Fruit fly (Drosophila melanogaster) whole organism, embryonic: Measurements from ENCODE around the gene vito.

ENCODE experiments used
- ATbp ChIP-seq: fragments of 200-800 bp; sonication (Bioruptor generic); optimal IDR thresholded peaks from 2 replicates; lab custom pipeline; 2017; ENCODE audit warnings: missing biosample characterization, mild to moderate bottlenecking, missing genetic modification characterization, missing genetic modification reagents
- Ada2b ChIP-seq: fragments of 200-800 bp; sonication (Bioruptor generic); IDR thresholded peaks from 2 replicates; pipeline ENCODE4 v1.3.6; 2022; ENCODE audit warnings: missing biosample characterization, missing genetic modification characterization
- Adf1 ChIP-seq: fragments of 200-800 bp; sonication (Bioruptor generic); IDR thresholded peaks from 2 replicates; pipeline ENCODE4 v1.3.6; 2022; ENCODE audit warnings: missing biosample characterization, missing genetic modification characterization
- CG10431 ChIP-seq: fragments of 200-800 bp; sonication (Bioruptor generic); optimal IDR thresholded peaks from 3 replicates; lab custom pipeline; 2018; ENCODE audit warnings: missing biosample characterization, mild to moderate bottlenecking, missing genetic modification characterization
- CG10462 ChIP-seq: fragments of 200-800 bp; sonication (Bioruptor generic); optimal IDR thresholded peaks from 2 replicates; lab custom pipeline; 2016; ENCODE audit warnings: missing biosample characterization, missing genetic modification characterization
- CG12299 ChIP-seq: fragments of 200-800 bp; sonication (Bioruptor generic); optimal IDR thresholded peaks from 2 replicates; lab custom pipeline; 2018; ENCODE audit warnings: missing biosample characterization, mild to moderate bottlenecking, missing genetic modification characterization
- CG14050 ChIP-seq: fragments of 200-800 bp; sonication (Bioruptor generic); IDR thresholded peaks from 3 replicates; pipeline ENCODE4 v1.3.6; 2022; ENCODE audit warnings: missing biosample characterization, missing genetic modification characterization
- CG16813 ChIP-seq: fragments of 200-800 bp; sonication (Bioruptor generic); IDR thresholded peaks from 3 replicates; pipeline ENCODE4 v1.3.6; 2022; ENCODE audit warnings: missing biosample characterization, missing genetic modification characterization; ENCODE audit not compliant: partially characterized antibody
- CG17361 ChIP-seq: fragments of 200-800 bp; sonication (Bioruptor generic); IDR thresholded peaks from 3 replicates; pipeline ENCODE4 v1.3.6; 2022; ENCODE audit warnings: missing biosample characterization, missing genetic modification characterization
- CG18599 ChIP-seq: fragments of 200-800 bp; sonication (Bioruptor generic); optimal IDR thresholded peaks from 3 replicates; lab custom pipeline; 2017; ENCODE audit warnings: missing biosample characterization, missing genetic modification characterization, mild to moderate bottlenecking, moderate library complexity, missing genetic modification reagents
- CG3726 ChIP-seq: fragments of 200-800 bp; sonication (Bioruptor generic); IDR thresholded peaks from 3 replicates; pipeline ENCODE4, ENCODE4 v1.3.6; 2022; ENCODE audit warnings: missing biosample characterization, missing genetic modification characterization
- CG3838 ChIP-seq: fragments of 200-800 bp; sonication (Bioruptor generic); optimal IDR thresholded peaks from 3 replicates; lab custom pipeline; 2016; ENCODE audit warnings: missing biosample characterization, missing genetic modification characterization
- CG42726 ChIP-seq: fragments of 200-800 bp; sonication (Bioruptor generic); IDR thresholded peaks from 2 replicates; pipeline ENCODE4 v1.3.6; 2022; ENCODE audit warnings: missing biosample characterization, missing genetic modification characterization; ENCODE audit not compliant: partially characterized antibody
- CG4282 ChIP-seq: fragments of 200-800 bp; sonication (Bioruptor generic); optimal IDR thresholded peaks from 2 replicates; lab custom pipeline; 2016; ENCODE audit warnings: missing biosample characterization, missing genetic modification characterization
- CG4404 ChIP-seq: fragments of 200-800 bp; sonication (Bioruptor generic); IDR thresholded peaks from 2 replicates; pipeline ENCODE4 v1.3.6; 2022; ENCODE audit warnings: missing biosample characterization, missing genetic modification characterization
- CG4730 ChIP-seq: fragments of 200-800 bp; sonication (Bioruptor generic); IDR thresholded peaks from 2 replicates; pipeline ENCODE4 v1.3.6; 2022; ENCODE audit warnings: missing biosample characterization, missing genetic modification characterization
- CG6175 ChIP-seq: fragments of 200-800 bp; sonication (Bioruptor generic); IDR thresholded peaks from 3 replicates; pipeline ENCODE4 v1.3.6; 2022; ENCODE audit warnings: missing biosample characterization, missing genetic modification characterization
- CG6683 ChIP-seq: fragments of 200-800 bp; sonication (Bioruptor generic); optimal IDR thresholded peaks from 2 replicates; lab custom pipeline; 2017; ENCODE audit warnings: missing biosample characterization, mild to moderate bottlenecking, missing genetic modification characterization, missing genetic modification reagents
- CG7556 ChIP-seq: fragments of 200-800 bp; sonication (Bioruptor generic); optimal IDR thresholded peaks from 2 replicates; lab custom pipeline; 2017; ENCODE audit warnings: missing biosample characterization, mild to moderate bottlenecking, missing genetic modification characterization
- CG8765 ChIP-seq: fragments of 200-800 bp; sonication (Bioruptor generic); IDR thresholded peaks from 2 replicates; pipeline ENCODE4 v1.3.6; 2022; ENCODE audit warnings: missing biosample characterization, missing genetic modification characterization
- CkIIα-i1 ChIP-seq: fragments of 200-800 bp; sonication (Bioruptor generic); IDR thresholded peaks from 2 replicates; pipeline ENCODE4 v1.3.6; 2022; ENCODE audit warnings: missing biosample characterization, missing genetic modification characterization
- CrebB ChIP-seq: fragments of 200-800 bp; sonication (Bioruptor generic); optimal IDR thresholded peaks from 3 replicates; lab custom pipeline; 2018; ENCODE audit warnings: missing biosample characterization, mild to moderate bottlenecking, missing genetic modification characterization
- Eip74EF ChIP-seq, 2 experiments: fragments of 200-800 bp in 1 of 2; fragments of >200 bp in 1 of 2; sonication (Bioruptor generic) in 1 of 2; optimal IDR thresholded peaks; 2 replicates each; lab custom pipeline; 2017 to 2019; ENCODE audit warnings: missing biosample characterization in 2 of 2, missing genetic modification characterization in 2 of 2, mild to moderate bottlenecking in 1 of 2, moderate library complexity in 1 of 2
- Ets65A ChIP-seq: fragments of 200-800 bp; sonication (Bioruptor generic); peaks from one replicate; lab custom pipeline; 2016; ENCODE audit warnings: missing biosample characterization, missing genetic modification characterization
- Fer2 ChIP-seq: fragments of 200-800 bp; sonication (Bioruptor generic); optimal IDR thresholded peaks from 2 replicates; lab custom pipeline; 2018; ENCODE audit warnings: missing biosample characterization, mild to moderate bottlenecking, missing genetic modification characterization, moderate library complexity
- HHEX ChIP-seq: fragments of 200-800 bp; sonication (Bioruptor generic); optimal IDR thresholded peaks from 3 replicates; lab custom pipeline; 2017; ENCODE audit warnings: missing biosample characterization, mild to moderate bottlenecking, missing genetic modification characterization, missing genetic modification reagents
- Hsf ChIP-seq: fragments of 200-800 bp; sonication (Bioruptor generic); optimal IDR thresholded peaks from 3 replicates; lab custom pipeline; 2016; ENCODE audit warnings: missing biosample characterization, missing genetic modification characterization
- Meics ChIP-seq: fragments of 200-800 bp; sonication (Bioruptor generic); optimal IDR thresholded peaks from 2 replicates; lab custom pipeline; 2017; ENCODE audit warnings: missing biosample characterization, mild to moderate bottlenecking, missing genetic modification characterization
- NFAT ChIP-seq: fragments of 200-800 bp; sonication (Bioruptor generic); IDR thresholded peaks from 2 replicates; pipeline ENCODE4 v1.3.6; 2022; ENCODE audit warnings: missing biosample characterization, missing genetic modification characterization
- Oaz ChIP-seq: fragments of 200-800 bp; sonication (Bioruptor generic); IDR thresholded peaks from 2 replicates; pipeline ENCODE4 v1.3.6; 2022; ENCODE audit warnings: missing biosample characterization, missing genetic modification characterization
- Rx ChIP-seq: fragments of 200-800 bp; sonication (Bioruptor generic); IDR thresholded peaks from 2 replicates; pipeline ENCODE4 v1.3.6; 2022; ENCODE audit warnings: missing biosample characterization, missing genetic modification characterization
- Six4 ChIP-seq: fragments of 200-800 bp; sonication (Bioruptor generic); optimal IDR thresholded peaks from 2 replicates; lab custom pipeline; 2016; ENCODE audit warnings: missing biosample characterization, missing genetic modification characterization
- YL-1 ChIP-seq: fragments of 200-800 bp; sonication (Bioruptor generic); optimal IDR thresholded peaks from 3 replicates; lab custom pipeline; 2017; ENCODE audit warnings: missing biosample characterization, mild to moderate bottlenecking, missing genetic modification characterization
- bsh ChIP-seq, 2 experiments: fragments of 200-800 bp; sonication (Bioruptor generic); optimal IDR thresholded peaks; 2 replicates each; lab custom pipeline; 2017 to 2018; ENCODE audit warnings: mild to moderate bottlenecking in 2 of 2, missing biosample characterization in 2 of 2, missing genetic modification characterization in 2 of 2, moderate library complexity in 1 of 2
- cato ChIP-seq: fragments of 200-800 bp; sonication (Bioruptor generic); optimal IDR thresholded peaks from 2 replicates; lab custom pipeline; 2016; ENCODE audit warnings: missing biosample characterization, missing genetic modification characterization, borderline replicate concordance
- dm ChIP-seq: fragments of 200-800 bp; sonication (Bioruptor generic); optimal IDR thresholded peaks from 3 replicates; lab custom pipeline; 2016; ENCODE audit warnings: missing biosample characterization, missing genetic modification characterization
- h ChIP-seq: fragments of >200 bp; optimal IDR thresholded peaks from 2 replicates; lab custom pipeline; 2017
- her ChIP-seq: fragments of 200-800 bp; sonication (Bioruptor generic); optimal IDR thresholded peaks from 2 replicates; lab custom pipeline; 2016; ENCODE audit warnings: missing biosample characterization, missing genetic modification characterization
- kay ChIP-seq: fragments of 200-800 bp; sonication (Bioruptor generic); optimal IDR thresholded peaks from 2 replicates; lab custom pipeline; 2016; ENCODE audit warnings: missing biosample characterization, missing genetic modification characterization
- mld ChIP-seq: fragments of 200-800 bp; sonication (Bioruptor generic); IDR thresholded peaks from 3 replicates; pipeline ENCODE4 v1.3.6; 2022; ENCODE audit warnings: missing biosample characterization, missing genetic modification characterization; ENCODE audit not compliant: partially characterized antibody
- phol ChIP-seq: fragments of 200-800 bp; sonication (Bioruptor generic); optimal IDR thresholded peaks from 3 replicates; lab custom pipeline; 2018; ENCODE audit warnings: missing biosample characterization, mild to moderate bottlenecking, missing genetic modification characterization, moderate library complexity
- pita ChIP-seq: fragments of 200-800 bp; sonication (Bioruptor generic); optimal IDR thresholded peaks from 2 replicates; lab custom pipeline; 2017; ENCODE audit warnings: missing biosample characterization, mild to moderate bottlenecking, missing genetic modification characterization
- prd ChIP-seq, 3 experiments: fragments of >200 bp in 2 of 3; fragments of 200-800 bp in 1 of 3; sonication (Bioruptor generic) in 1 of 3; optimal IDR thresholded peaks in 2 of 3; IDR thresholded peaks in 1 of 3; 2 replicates in 2 of 3; 3 replicates in 1 of 3; pipeline versions ENCODE4 v1.3.6 to Lab custom; 2017 to 2022; ENCODE audit warnings: missing biosample characterization in 1 of 3, missing genetic modification characterization in 1 of 3
- pum ChIP-seq: fragments of 200-800 bp; sonication (Bioruptor generic); optimal IDR thresholded peaks from 2 replicates; lab custom pipeline; 2016; ENCODE audit warnings: missing biosample characterization, missing genetic modification characterization
- sim ChIP-seq: fragments of 200-800 bp; sonication (Bioruptor generic); IDR thresholded peaks from 2 replicates; pipeline ENCODE4 v1.3.6; 2022; ENCODE audit warnings: missing biosample characterization, missing genetic modification characterization
- sob ChIP-seq: fragments of 200-800 bp; sonication (Bioruptor generic); IDR thresholded peaks from 2 replicates; pipeline ENCODE4 v1.3.6; 2022; ENCODE audit warnings: missing biosample characterization, missing genetic modification characterization
- stc ChIP-seq: fragments of 200-800 bp; sonication (Bioruptor generic); IDR thresholded peaks from 2 replicates; pipeline ENCODE4 v1.3.6; 2022; ENCODE audit warnings: missing biosample characterization, missing genetic modification characterization
- tgo ChIP-seq: fragments of 200-800 bp; sonication (Bioruptor generic); IDR thresholded peaks from 3 replicates; pipeline ENCODE4 v1.3.6; 2022; ENCODE audit warnings: missing biosample characterization, missing genetic modification characterization
- tup ChIP-seq: fragments of 200-800 bp; sonication (Bioruptor generic); optimal IDR thresholded peaks from 2 replicates; lab custom pipeline; 2016; ENCODE audit warnings: missing biosample characterization, mild to moderate bottlenecking, missing genetic modification characterization, moderate library complexity

The vito gene

dm6 chr3L:5823763-5824445 lies 46.8 kb upstream of the vito start (continued):
- peak; percentile 89 for TF ChIP-seq CrebB
- peak in 1 of 2 experiments; percentile 76 for TF ChIP-seq Eip74EF (GFP tag; optimal IDR thresholded peaks at IDR 0.05; lab: Kevin White, UChicago)
- peak; percentile 63 for TF ChIP-seq Ets65A (GFP tag; lab: Kevin White, UChicago)
- TF ChIP-seq CG16813 (GFP tag; lab: Robert Waterston, UW) = no peak
- TF ChIP-seq Fer2 (tag; lab: Kevin White, UChicago) = peak; percentile 40
- TF ChIP-seq CG7556 (GFP tag; lab: Kevin White, UChicago) = peak; percentile 80
- TF ChIP-seq Rx (GFP tag; lab: Robert Waterston, UW) = no peak
- peak; percentile 88 for TF ChIP-seq HHEX (GFP tag; lab: Kevin White, UChicago)
- TF ChIP-seq CG17361 (GFP tag; lab: Robert Waterston, UW) = peak; percentile 79
- peak; percentile 69 for TF ChIP-seq sob (GFP tag; lab: Robert Waterston, UW)
- TF ChIP-seq dm (GFP tag; lab: Kevin White, UChicago) = peak; percentile 62
- TF ChIP-seq CG10431 (GFP tag; lab: Kevin White, UChicago) = peak; percentile 79
- TF ChIP-seq pita (GFP tag; lab: Kevin White, UChicago) = no peak
- peak; percentile 58 for TF ChIP-seq CG14050 (GFP tag; lab: Robert Waterston, UW)
- peak in 1 of 2 experiments; percentile 89 for TF ChIP-seq bsh (GFP tag; optimal IDR thresholded peaks at IDR 0.05; lab: Kevin White, UChicago)
- TF ChIP-seq pum = peak; percentile 75
- peak; percentile 81 for TF ChIP-seq CG10462 (GFP tag; lab: Kevin White, UChicago)
- peak; percentile 63 for TF ChIP-seq phol (tag; lab: Kevin White, UChicago)
- no peak for TF ChIP-seq CG6175 (GFP tag; lab: Robert Waterston, UW)
- TF ChIP-seq CG4730 (GFP tag; lab: Robert Waterston, UW) = 0 out of 2 replicates have a peak, but pooled peaks have one; percentile 23
- no peak for TF ChIP-seq Adf1 (GFP tag; lab: Robert Waterston, UW)
- no peak for TF ChIP-seq mld
- TF ChIP-seq CG3838 (GFP tag; lab: Kevin White, UChicago) = peak; percentile 88
- peak; percentile 80 for TF ChIP-seq CG6683
- TF ChIP-seq CG8765 = no peak
- no peak for TF ChIP-seq Oaz (GFP tag; lab: Robert Waterston, UW)
- TF ChIP-seq Six4 (GFP tag; lab: Kevin White, UChicago) = peak; percentile 86
- no peak for TF ChIP-seq prd (optimal IDR thresholded peaks at IDR 0.05; lab: Kevin White, UChicago)
- TF ChIP-seq prd (GFP tag; IDR thresholded peaks at IDR 0.05; lab: Robert Waterston, UW) = peak; percentile 30; the same call in 1 of the 3 replicates
- TF ChIP-seq Meics (GFP tag; lab: Kevin White, UChicago) = peak; percentile 78
- no peak for TF ChIP-seq CG42726 (GFP tag; lab: Robert Waterston, UW)
- peak; percentile 46 for TF ChIP-seq CG4282 (GFP tag; lab: Kevin White, UChicago)
- peak; percentile 47; the same call in 1 of the 2 replicates for TF ChIP-seq stc (GFP tag; lab: Robert Waterston, UW)
- no peak for TF ChIP-seq CkIIα-i1 (GFP tag; lab: Robert Waterston, UW)
- TF ChIP-seq kay (GFP tag; lab: Kevin White, UChicago) = peak; percentile 53
- TF ChIP-seq NFAT (GFP tag; lab: Robert Waterston, UW) = no peak
- peak; percentile 72 for TF ChIP-seq her (GFP tag; lab: Kevin White, UChicago)
- TF ChIP-seq cato (GFP tag; lab: Kevin White, UChicago) = peak; percentile 69
- peak; percentile 19; the same call in 1 of the 2 replicates for TF ChIP-seq Ada2b (GFP tag; lab: Robert Waterston, UW)
- peak; percentile 54 for TF ChIP-seq CG12299
- 0 out of 3 replicates have a peak, but pooled peaks have one; percentile 4 for TF ChIP-seq CG3726 (GFP tag; lab: Robert Waterston, UW)
- TF ChIP-seq ATbp = peak; percentile 96
- TF ChIP-seq CG4404 = no peak
- TF ChIP-seq sim (GFP tag; lab: Robert Waterston, UW) = 0 out of 2 replicates have a peak, but pooled peaks have one; percentile 36
- peak; percentile 77 for TF ChIP-seq YL-1
- peak; percentile 48; the same call in 1 of the 3 replicates for TF ChIP-seq tgo (GFP tag; lab: Robert Waterston, UW)
- peak; percentile 24 for TF ChIP-seq tup (GFP tag; lab: Kevin White, UChicago)
- no peak for TF ChIP-seq h
- TF ChIP-seq Hsf (GFP tag; lab: Kevin White, UChicago) = peak; percentile 67
- peak; percentile 82 for TF ChIP-seq CG18599 (GFP tag; lab: Kevin White, UChicago)
